Worm (Caenorhabditis elegans) whole organism, late embryonic: ENCODE measurements around the gene F18A11.3.

Source experiments
- C08G9.2 ChIP-seq: sonication (generic microtip); optimal IDR thresholded peaks from 2 replicates; lab custom pipeline; 2016; ENCODE audit warnings: mild to moderate bottlenecking, missing genetic modification characterization, moderate library complexity, missing compliant biosample characterization
- C38D4.7 ChIP-seq: fragments of 200-800 bp; sonication (Bioruptor generic); optimal IDR thresholded peaks from 2 replicates; lab custom pipeline; 2018; ENCODE audit warnings: mild to moderate bottlenecking, missing genetic modification characterization, moderate library complexity, missing compliant biosample characterization
- K02D7.2 ChIP-seq: sonication (generic microtip); optimal IDR thresholded peaks from 2 replicates; lab custom pipeline; 2017; ENCODE audit warnings: mild to moderate bottlenecking, missing genetic modification characterization, missing compliant biosample characterization
- ahr-1 ChIP-seq: sonication (generic microtip); optimal IDR thresholded peaks from 2 replicates; lab custom pipeline; 2016; ENCODE audit warnings: missing genetic modification characterization, missing compliant biosample characterization
- ama-1 ChIP-seq: fragments of 150-350 bp; optimal IDR thresholded peaks from 2 replicates; lab custom pipeline; 2014
- ceh-14 ChIP-seq: sonication (generic microtip); optimal IDR thresholded peaks from 2 replicates; lab custom pipeline; 2016; ENCODE audit warnings: missing genotype, missing genetic modification characterization, missing compliant biosample characterization
- ceh-30 ChIP-seq: fragments of 150-350 bp; optimal IDR thresholded peaks from 2 replicates; lab custom pipeline; 2014; ENCODE audit warnings: missing biosample characterization, missing genetic modification characterization
- ceh-31 ChIP-seq: sonication (generic microtip); optimal IDR thresholded peaks from 2 replicates; lab custom pipeline; 2016; ENCODE audit warnings: missing genetic modification characterization, missing compliant biosample characterization
- ceh-48 ChIP-seq: sonication (generic microtip); optimal IDR thresholded peaks from 2 replicates; lab custom pipeline; 2016; ENCODE audit warnings: missing genetic modification characterization, inconsistent platforms, missing compliant biosample characterization
- che-1 ChIP-seq: sonication (generic microtip); optimal IDR thresholded peaks from 2 replicates; lab custom pipeline; 2016; ENCODE audit warnings: mild to moderate bottlenecking, missing genetic modification characterization, missing compliant biosample characterization
- dmd-4 ChIP-seq: sonication (generic microtip); optimal IDR thresholded peaks from 2 replicates; lab custom pipeline; 2016; ENCODE audit warnings: borderline replicate concordance, missing genetic modification characterization, missing compliant biosample characterization
- elt-4 ChIP-seq: sonication (generic microtip); optimal IDR thresholded peaks from 2 replicates; lab custom pipeline; 2016; ENCODE audit warnings: missing genetic modification characterization, missing compliant biosample characterization
- ets-4 ChIP-seq: sonication (generic microtip); optimal IDR thresholded peaks from 2 replicates; lab custom pipeline; 2016; ENCODE audit warnings: missing genetic modification characterization, missing compliant biosample characterization
- eyg-1 ChIP-seq: sonication (generic microtip); optimal IDR thresholded peaks from 2 replicates; lab custom pipeline; 2016; ENCODE audit warnings: missing genotype, missing genetic modification characterization, missing compliant biosample characterization
- fkh-10 ChIP-seq: fragments of 150-350 bp; optimal IDR thresholded peaks from 2 replicates; lab custom pipeline; 2014; ENCODE audit warnings: missing biosample characterization, missing genetic modification reagents, missing genetic modification characterization
- gmeb-2 ChIP-seq: sonication (generic microtip); optimal IDR thresholded peaks from 2 replicates; lab custom pipeline; 2016; ENCODE audit warnings: missing genetic modification characterization, inconsistent platforms, missing compliant biosample characterization
- hlh-30 ChIP-seq: sonication (generic microtip); optimal IDR thresholded peaks from 2 replicates; lab custom pipeline; 2017; ENCODE audit warnings: antibody characterized with exemption, missing genetic modification characterization, missing compliant biosample characterization; ENCODE audit not compliant: insufficient read depth
- hlh-6 ChIP-seq: sonication (generic microtip); optimal IDR thresholded peaks from 2 replicates; lab custom pipeline; 2016; ENCODE audit warnings: missing genotype, missing genetic modification characterization, missing compliant biosample characterization
- hlh-8 ChIP-seq: sonication (generic microtip); optimal IDR thresholded peaks from 2 replicates; lab custom pipeline; 2016; ENCODE audit warnings: missing genotype, missing genetic modification characterization, missing compliant biosample characterization
- lin-11 ChIP-seq: fragments of 200-800 bp; sonication (Bioruptor generic); optimal IDR thresholded peaks from 2 replicates; lab custom pipeline; 2018; ENCODE audit warnings: mild to moderate bottlenecking, missing genetic modification characterization, missing compliant biosample characterization
- madf-2 ChIP-seq: sonication (generic microtip); optimal IDR thresholded peaks from 2 replicates; lab custom pipeline; 2017; ENCODE audit warnings: missing genetic modification characterization, missing compliant biosample characterization
- nfya-1 ChIP-seq: sonication (generic microtip); optimal IDR thresholded peaks from 2 replicates; lab custom pipeline; 2017; ENCODE audit warnings: missing genetic modification characterization, mild to moderate bottlenecking, missing compliant biosample characterization, antibody characterized with exemption, moderate library complexity
- nhr-11 ChIP-seq: fragments of 150-350 bp; optimal IDR thresholded peaks from 2 replicates; lab custom pipeline; 2014; ENCODE audit warnings: missing biosample characterization, missing genetic modification characterization
- odd-2 ChIP-seq: sonication (generic microtip); optimal IDR thresholded peaks from 2 replicates; lab custom pipeline; 2017; ENCODE audit warnings: antibody characterized with exemption, mild to moderate bottlenecking, missing genetic modification characterization, missing compliant biosample characterization
- pax-1 ChIP-seq: fragments of 150-350 bp; optimal IDR thresholded peaks from 2 replicates; lab custom pipeline; 2014; ENCODE audit warnings: missing biosample characterization, missing genetic modification characterization
- pha-4 ChIP-seq: fragments of 150-350 bp; optimal IDR thresholded peaks from 2 replicates; lab custom pipeline; 2018; ENCODE audit warnings: missing biosample characterization, missing genetic modification reagents, missing genetic modification characterization
- pqm-1 ChIP-seq: sonication (generic microtip); optimal IDR thresholded peaks from 2 replicates; lab custom pipeline; 2016; ENCODE audit warnings: missing genetic modification characterization, missing compliant biosample characterization
- ref-2 ChIP-seq: sonication (generic microtip); optimal IDR thresholded peaks from 2 replicates; lab custom pipeline; 2016; ENCODE audit warnings: missing genetic modification characterization, missing compliant biosample characterization
- sox-2 ChIP-seq: fragments of 200-800 bp; sonication (Bioruptor generic); IDR thresholded peaks from 2 replicates; pipeline ENCODE4 v1.3.6; 2022; ENCODE audit warnings: missing genetic modification reagents, missing genetic modification characterization, missing compliant biosample characterization
- syd-9 ChIP-seq: sonication (generic microtip); optimal IDR thresholded peaks from 2 replicates; lab custom pipeline; 2016; ENCODE audit warnings: mild to moderate bottlenecking, missing genetic modification characterization, moderate library complexity, missing compliant biosample characterization
- ttx-3 ChIP-seq: sonication (generic microtip); optimal IDR thresholded peaks from 2 replicates; lab custom pipeline; 2016; ENCODE audit warnings: missing genetic modification reagents, missing genetic modification characterization, missing compliant biosample characterization
- unc-42 ChIP-seq: sonication (generic microtip); optimal IDR thresholded peaks from 2 replicates; lab custom pipeline; 2016; ENCODE audit warnings: missing genotype, missing genetic modification characterization, missing compliant biosample characterization

Gene F18A11.3

ce11 chrII:12992980-12993379 lies 43.7 kb downstream of the F18A11.3 start:
- peak; percentile 12 for TF ChIP-seq ama-1 (lab: Kevin White, UChicago)
- TF ChIP-seq syd-9 (tag; lab: Kevin White, UChicago): no peak
- no peak for TF ChIP-seq sox-2 (GFP tag; lab: Robert Waterston, UW)

- TF ChIP-seq elt-4 (no peak), eyg-1 (tag; lab: Kevin White, UChicago) (no peak), ceh-48 (no peak), nfya-1 (tag; lab: Kevin White, UChicago) (no peak), ceh-31 (tag; lab: Kevin White, UChicago) (no peak), lin-11 (tag; lab: Kevin White, UChicago) (no peak), dmd-4 (no peak), C08G9.2 (tag; lab: Kevin White, UChicago) (no peak), che-1 (tag; lab: Kevin White, UChicago) (no peak), pax-1 (tag; lab: Kevin White, UChicago) (no peak), pha-4 (tag; lab: Kevin White, UChicago) (no peak)
- TF ChIP-seq, all 69 proteins: peak for 0
Observed at ce11 chrII:12992193-12992592, 44.4 kb downstream of the F18A11.3 start.

ce11 chrII:12991594-12991993 lies 45.0 kb downstream of the F18A11.3 start:
- TF ChIP-seq K02D7.2 (tag; lab: Kevin White, UChicago): no peak
- no peak for TF ChIP-seq odd-2
- no peak for TF ChIP-seq C08G9.2 (tag; lab: Kevin White, UChicago)

ce11 chrII:12990964-12991593 lies 45.6 kb downstream of the F18A11.3 start:
- no peak for TF ChIP-seq sox-2 (GFP tag; lab: Robert Waterston, UW)
- TF ChIP-seq hlh-6 (tag; lab: Kevin White, UChicago): no peak
- TF ChIP-seq syd-9 (tag; lab: Kevin White, UChicago): no peak
- no peak for TF ChIP-seq nhr-11 (tag; lab: Kevin White, UChicago)
- TF ChIP-seq hlh-30 (tag; lab: Kevin White, UChicago): no peak
- TF ChIP-seq eyg-1 (tag; lab: Kevin White, UChicago): no peak
- TF ChIP-seq odd-2: no peak
- TF ChIP-seq madf-2: no peak

ce11 chrII:12990191-12990590 lies 46.5 kb downstream of the F18A11.3 start:
- TF ChIP-seq ceh-30 (no peak), eyg-1 (tag; lab: Kevin White, UChicago) (no peak), syd-9 (tag; lab: Kevin White, UChicago) (no peak), nhr-11 (tag; lab: Kevin White, UChicago) (no peak), unc-42 (no peak), C38D4.7 (GFP tag; lab: Kevin White, UChicago) (no peak), ttx-3 (no peak), hlh-8 (tag; lab: Kevin White, UChicago) (no peak), madf-2 (no peak), nfya-1 (tag; lab: Kevin White, UChicago) (no peak), ceh-14 (tag; lab: Kevin White, UChicago) (no peak), ref-2 (tag; lab: Kevin White, UChicago) (no peak), ahr-1 (tag; lab: Kevin White, UChicago) (no peak), gmeb-2 (tag; lab: Kevin White, UChicago) (no peak), dmd-4 (no peak)
- TF ChIP-seq, all 69 proteins: peak for 0

ce11 chrII:12987799-12988198 lies 48.8 kb downstream of the F18A11.3 start:
- TF ChIP-seq pqm-1 (tag; lab: Kevin White, UChicago): no peak
- no peak for TF ChIP-seq sox-2 (GFP tag; lab: Robert Waterston, UW)
- no peak for TF ChIP-seq fkh-10 (GFP tag; lab: Kevin White, UChicago)
- TF ChIP-seq ets-4: no peak
- no peak for TF ChIP-seq ceh-31 (tag; lab: Kevin White, UChicago)
